Worm (Caenorhabditis elegans) whole organism, L4 larva: Measurements from ENCODE around the gene W06H8.6.

Experiments used
- ZK546.5 ChIP-seq, 2 experiments: sonication (generic microtip); optimal IDR thresholded peaks; 2 replicates each; lab custom pipeline; 2017; ENCODE audit warnings: missing biosample characterization in 2 of 2, missing genetic modification characterization in 2 of 2
- egl-27 ChIP-seq: sonication (generic microtip); optimal IDR thresholded peaks from 3 replicates; lab custom pipeline; 2017; ENCODE audit warnings: missing biosample characterization, missing genetic modification reagents, missing genetic modification characterization
- lin-38 ChIP-seq: fragments of 200-800 bp; sonication (Bioruptor generic); IDR thresholded peaks from 2 replicates; pipeline ENCODE4 v1.3.6; 2022; ENCODE audit warnings: missing genetic modification reagents, missing genetic modification characterization, missing compliant biosample characterization
- nhr-25 ChIP-seq: sonication (generic microtip); optimal IDR thresholded peaks from 2 replicates; lab custom pipeline; 2017; ENCODE audit warnings: missing genetic modification characterization, mild to moderate bottlenecking, missing compliant biosample characterization, antibody characterized with exemption, moderate library complexity, borderline replicate concordance; ENCODE audit not compliant: insufficient read depth
- sdz-12 ChIP-seq: fragments of 200-800 bp; sonication (Bioruptor generic); optimal IDR thresholded peaks from 2 replicates; lab custom pipeline; 2018; ENCODE audit warnings: mild to moderate bottlenecking, missing genetic modification characterization, missing compliant biosample characterization
- unc-39 ChIP-seq: sonication (generic microtip); optimal IDR thresholded peaks from 2 replicates; lab custom pipeline; 2017; ENCODE audit warnings: missing biosample characterization, missing genetic modification characterization

DNA sequence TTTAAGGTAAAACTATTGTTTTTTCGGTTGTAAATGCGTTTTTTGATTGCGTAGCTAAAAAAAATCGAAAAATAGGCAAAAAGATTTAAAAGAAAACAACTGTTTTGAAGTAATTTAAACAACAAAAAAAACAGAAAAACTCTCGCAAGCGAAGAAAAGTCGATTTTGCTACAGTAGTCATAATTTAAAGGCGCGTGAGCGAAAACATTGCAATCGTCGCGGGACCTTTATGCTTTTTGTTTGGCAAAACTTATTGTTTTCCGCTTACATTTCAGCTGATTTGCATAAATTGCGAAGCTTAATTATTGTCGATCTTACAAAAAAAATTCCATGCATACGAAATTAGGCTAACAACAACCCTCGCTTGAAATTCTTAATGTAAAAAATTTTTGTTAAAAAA, 41.2 kb upstream of the W06H8.6 start:
- TF ChIP-seq egl-27 (tag; lab: Kevin White, UChicago) (no peak), lin-38 (GFP tag; lab: Robert Waterston, UW) (no peak), ZK546.5 (tag; optimal IDR thresholded peaks at IDR 0.05; lab: Kevin White, UChicago) (no peak), unc-39 (tag; lab: Kevin White, UChicago) (no peak), sdz-12 (GFP tag; lab: Kevin White, UChicago) (no peak), nhr-25 (tag; lab: Kevin White, UChicago) (no peak)
